Fruit fly (Drosophila melanogaster): ENCODE measurements around the gene Rlb1.

Rlb1 gene

dm6 chr3R:9513052-9513420, at the start of gene Rlb1, which contains the start of gene Ras85D:
TSS of gene Rlb1 (plus strand) at chr3R:9513327.
TSS of gene Ras85D (minus strand) at chr3R:9513067.
- TF ChIP-seq ttk (optimal IDR thresholded peaks at IDR 0.05) (no peak), psq (optimal IDR thresholded peaks at IDR 0.05) (no peak), insv (optimal IDR thresholded peaks at IDR 0.05) (no peak), Myc (optimal IDR thresholded peaks at IDR 0.05) (no peak), h (optimal IDR thresholded peaks at IDR 0.05) (no peak), Sin3A (optimal IDR thresholded peaks at IDR 0.05) (no peak)

dm6 chr3R:9468109-9468508, 45.0 kb upstream of the Rlb1 start:
- TF ChIP-seq Sin3A (optimal IDR thresholded peaks at IDR 0.05) (no peak), h (optimal IDR thresholded peaks at IDR 0.05) (no peak), Myc (optimal IDR thresholded peaks at IDR 0.05) (no peak), psq (optimal IDR thresholded peaks at IDR 0.05) (no peak), insv (optimal IDR thresholded peaks at IDR 0.05) (no peak), ttk (optimal IDR thresholded peaks at IDR 0.05) (no peak)

dm6 chr3R:9480396-9480795, 32.7 kb upstream of the Rlb1 start:
- TF ChIP-seq ttk (optimal IDR thresholded peaks at IDR 0.05) (no peak), Myc (optimal IDR thresholded peaks at IDR 0.05) (no peak), insv (optimal IDR thresholded peaks at IDR 0.05) (no peak), psq (optimal IDR thresholded peaks at IDR 0.05) (no peak), h (optimal IDR thresholded peaks at IDR 0.05) (no peak), Sin3A (optimal IDR thresholded peaks at IDR 0.05) (no peak)

dm6 chr3R:9487561-9487960, 25.6 kb upstream of the Rlb1 start:
- TF ChIP-seq h (optimal IDR thresholded peaks at IDR 0.05) (no peak), ttk (optimal IDR thresholded peaks at IDR 0.05) (no peak), Myc (optimal IDR thresholded peaks at IDR 0.05) (no peak), Sin3A (optimal IDR thresholded peaks at IDR 0.05) (no peak), insv (optimal IDR thresholded peaks at IDR 0.05) (no peak), psq (optimal IDR thresholded peaks at IDR 0.05) (no peak)

- TF ChIP-seq h (optimal IDR thresholded peaks at IDR 0.05), result no peak
- TF ChIP-seq psq (optimal IDR thresholded peaks at IDR 0.05), result no peak
Measured at dm6 chr3R:9487961-9488360, 25.2 kb upstream of the Rlb1 start.

- TF ChIP-seq insv (optimal IDR thresholded peaks at IDR 0.05), result no peak
Measured at dm6 chr3R:9488493-9488892, 24.6 kb upstream of the Rlb1 start.

dm6 chr3R:9491065-9491567, 22.0 kb upstream of the Rlb1 start:
- TF ChIP-seq insv (optimal IDR thresholded peaks at IDR 0.05) (no peak), psq (optimal IDR thresholded peaks at IDR 0.05) (no peak), Myc (optimal IDR thresholded peaks at IDR 0.05) (no peak), ttk (optimal IDR thresholded peaks at IDR 0.05) (no peak), Sin3A (optimal IDR thresholded peaks at IDR 0.05) (no peak), h (optimal IDR thresholded peaks at IDR 0.05) (no peak)

dm6 chr3R:9492100-9492499, 21.0 kb upstream of the Rlb1 start:
- TF ChIP-seq psq (optimal IDR thresholded peaks at IDR 0.05), result no peak
- TF ChIP-seq insv (optimal IDR thresholded peaks at IDR 0.05), result no peak
- no peak for TF ChIP-seq Sin3A (optimal IDR thresholded peaks at IDR 0.05)

dm6 chr3R:9493627-9494626, 19.2 kb upstream of the Rlb1 start, which contains the start of gene CG16779:
TSS of gene CG16779 (minus strand) at chr3R:9493677.
- TF ChIP-seq insv (optimal IDR thresholded peaks at IDR 0.05) (no peak), psq (optimal IDR thresholded peaks at IDR 0.05) (no peak), Myc (optimal IDR thresholded peaks at IDR 0.05) (no peak), h (optimal IDR thresholded peaks at IDR 0.05) (no peak), Sin3A (optimal IDR thresholded peaks at IDR 0.05) (no peak), ttk (optimal IDR thresholded peaks at IDR 0.05) (no peak)

- TF ChIP-seq ttk (optimal IDR thresholded peaks at IDR 0.05) (no peak), Sin3A (optimal IDR thresholded peaks at IDR 0.05) (no peak), psq (optimal IDR thresholded peaks at IDR 0.05) (no peak), Myc (optimal IDR thresholded peaks at IDR 0.05) (no peak), h (optimal IDR thresholded peaks at IDR 0.05) (no peak), insv (optimal IDR thresholded peaks at IDR 0.05) (no peak)
Measured at dm6 chr3R:9494627-9495009, 18.5 kb upstream of the Rlb1 start, which contains the start of gene phu. TSS of gene phu (plus strand) at chr3R:9494801.

dm6 chr3R:9496748-9497147, 16.4 kb upstream of the Rlb1 start:
- TF ChIP-seq ttk (optimal IDR thresholded peaks at IDR 0.05), result no peak
- TF ChIP-seq insv (optimal IDR thresholded peaks at IDR 0.05), result no peak
- no peak for TF ChIP-seq Myc (optimal IDR thresholded peaks at IDR 0.05)
- TF ChIP-seq h (optimal IDR thresholded peaks at IDR 0.05), result no peak
- TF ChIP-seq psq (optimal IDR thresholded peaks at IDR 0.05), result no peak
- TF ChIP-seq Sin3A (optimal IDR thresholded peaks at IDR 0.05), result no peak

dm6 chr3R:9499238-9499637, 13.9 kb upstream of the Rlb1 start:
- TF ChIP-seq h (optimal IDR thresholded peaks at IDR 0.05) (no peak), insv (optimal IDR thresholded peaks at IDR 0.05) (no peak), psq (optimal IDR thresholded peaks at IDR 0.05) (no peak)
